Fruit fly (Drosophila melanogaster) whole organism, embryonic: ENCODE measurements around the gene mAChR-C.
A peak's percentile ranks its signal among the peaks of the same experiment; 100 is the strongest.

Experiments
- ATbp ChIP-seq: fragments of 200-800 bp; sonication (Bioruptor generic); optimal IDR thresholded peaks from 2 replicates; lab custom pipeline; 2017; ENCODE audit warnings: missing biosample characterization, mild to moderate bottlenecking, missing genetic modification characterization, missing genetic modification reagents
- CG10565 ChIP-seq: fragments of 200-800 bp; sonication (Bioruptor generic); optimal IDR thresholded peaks from 3 replicates; lab custom pipeline; 2016; ENCODE audit warnings: missing biosample characterization, mild to moderate bottlenecking, missing genetic modification characterization
- CG11723 ChIP-seq: fragments of 200-800 bp; sonication (Bioruptor generic); optimal IDR thresholded peaks from 2 replicates; lab custom pipeline; 2017; ENCODE audit warnings: missing biosample characterization, mild to moderate bottlenecking, missing genetic modification characterization
- CG13296 ChIP-seq: fragments of 200-800 bp; sonication (Bioruptor generic); optimal IDR thresholded peaks from 3 replicates; lab custom pipeline; 2018; ENCODE audit warnings: missing biosample characterization, mild to moderate bottlenecking, missing genetic modification characterization
- CG13775 ChIP-seq: fragments of 200-800 bp; sonication (Bioruptor generic); optimal IDR thresholded peaks from 3 replicates; lab custom pipeline; 2017; ENCODE audit warnings: missing biosample characterization, mild to moderate bottlenecking, missing genetic modification characterization
- CG14050 ChIP-seq: fragments of 200-800 bp; sonication (Bioruptor generic); IDR thresholded peaks from 3 replicates; pipeline ENCODE4 v1.3.6; 2022; ENCODE audit warnings: missing biosample characterization, missing genetic modification characterization
- CG18011 ChIP-seq: fragments of 200-800 bp; sonication (Bioruptor generic); optimal IDR thresholded peaks from 2 replicates; lab custom pipeline; 2017; ENCODE audit warnings: missing biosample characterization, missing genetic modification characterization, mild to moderate bottlenecking, moderate library complexity, missing genotype
- CG1832 ChIP-seq: fragments of 200-800 bp; sonication (Bioruptor generic); optimal IDR thresholded peaks from 2 replicates; lab custom pipeline; 2017; ENCODE audit warnings: missing biosample characterization, mild to moderate bottlenecking, missing genetic modification characterization, inconsistent platforms
- CG18476 ChIP-seq: fragments of 200-800 bp; sonication (Bioruptor generic); optimal IDR thresholded peaks from 2 replicates; lab custom pipeline; 2016; ENCODE audit warnings: missing biosample characterization, mild to moderate bottlenecking, missing genetic modification characterization
- CG2129 ChIP-seq: fragments of 200-800 bp; sonication (Bioruptor generic); IDR thresholded peaks from 2 replicates; pipeline ENCODE4 v1.3.6; 2022; ENCODE audit warnings: missing biosample characterization, missing genetic modification characterization; ENCODE audit not compliant: partially characterized antibody
- CG4360 ChIP-seq: fragments of 200-800 bp; sonication (Bioruptor generic); IDR thresholded peaks from 2 replicates; pipeline ENCODE4 v1.3.6; 2022; ENCODE audit warnings: missing biosample characterization, missing genetic modification characterization
- CG6254 ChIP-seq: fragments of 200-800 bp; sonication (Bioruptor generic); optimal IDR thresholded peaks from 3 replicates; lab custom pipeline; 2017; ENCODE audit warnings: mild to moderate bottlenecking, missing biosample characterization, missing genetic modification reagents, missing genetic modification characterization
- CG7357 ChIP-seq: fragments of 200-800 bp; sonication (Bioruptor generic); IDR thresholded peaks from 3 replicates; pipeline ENCODE4 v1.3.6; 2022; ENCODE audit warnings: missing biosample characterization, missing genetic modification characterization
- CG8290 ChIP-seq, 3 experiments: fragments of 200-800 bp; sonication (Bioruptor generic); optimal IDR thresholded peaks; 2 replicates each; lab custom pipeline; 2016 to 2019; ENCODE audit warnings: missing biosample characterization in 3 of 3, missing genetic modification characterization in 3 of 3, mild to moderate bottlenecking in 2 of 3, moderate library complexity in 1 of 3
- CG9817 ChIP-seq: fragments of 200-800 bp; sonication (Bioruptor generic); optimal IDR thresholded peaks from 2 replicates; lab custom pipeline; 2018; ENCODE audit warnings: missing biosample characterization, mild to moderate bottlenecking, missing genetic modification characterization, moderate library complexity
- CrebB ChIP-seq: fragments of 200-800 bp; sonication (Bioruptor generic); optimal IDR thresholded peaks from 3 replicates; lab custom pipeline; 2018; ENCODE audit warnings: missing biosample characterization, mild to moderate bottlenecking, missing genetic modification characterization
- E2f2 ChIP-seq: fragments of 200-800 bp; sonication (Bioruptor generic); IDR thresholded peaks from 2 replicates; pipeline ENCODE4 v1.3.6; 2022; ENCODE audit warnings: missing biosample characterization, missing genetic modification characterization
- Fer3 ChIP-seq: fragments of 200-800 bp; sonication (Bioruptor generic); optimal IDR thresholded peaks from 2 replicates; lab custom pipeline; 2018; ENCODE audit warnings: missing biosample characterization, mild to moderate bottlenecking, missing genetic modification characterization, moderate library complexity
- Hr39 ChIP-seq: fragments of >200 bp; optimal IDR thresholded peaks from 2 replicates; lab custom pipeline; 2017
- NfI ChIP-seq: fragments of 200-800 bp; sonication (Bioruptor generic); optimal IDR thresholded peaks from 3 replicates; lab custom pipeline; 2018; ENCODE audit warnings: missing biosample characterization, mild to moderate bottlenecking, missing genetic modification characterization, moderate library complexity
- Sox100B ChIP-seq: fragments of 200-800 bp; sonication (Bioruptor generic); optimal IDR thresholded peaks from 3 replicates; lab custom pipeline; 2018; ENCODE audit warnings: missing biosample characterization, mild to moderate bottlenecking, missing genetic modification characterization
- Vsx1 ChIP-seq: fragments of 200-800 bp; sonication (Bioruptor generic); optimal IDR thresholded peaks from 2 replicates; lab custom pipeline; 2017; ENCODE audit warnings: missing biosample characterization, mild to moderate bottlenecking, missing genetic modification characterization, missing genetic modification reagents
- Xbp1 ChIP-seq: fragments of 200-800 bp; sonication (Bioruptor generic); optimal IDR thresholded peaks from 3 replicates; lab custom pipeline; 2016; ENCODE audit warnings: missing biosample characterization, mild to moderate bottlenecking, missing genetic modification characterization
- al ChIP-seq: fragments of 200-800 bp; sonication (Bioruptor generic); IDR thresholded peaks from 2 replicates; pipeline ENCODE4 v1.3.6; 2022; ENCODE audit warnings: missing biosample characterization, missing genetic modification characterization
- ap ChIP-seq: fragments of 200-800 bp; sonication (Bioruptor generic); IDR thresholded peaks from 2 replicates; pipeline ENCODE4 v1.3.6; 2022; ENCODE audit warnings: missing biosample characterization, missing genetic modification characterization
- da ChIP-seq: fragments of 200-800 bp; sonication (Bioruptor generic); optimal IDR thresholded peaks from 2 replicates; lab custom pipeline; 2016; ENCODE audit warnings: missing biosample characterization, missing genetic modification characterization
- dm ChIP-seq: fragments of 200-800 bp; sonication (Bioruptor generic); optimal IDR thresholded peaks from 3 replicates; lab custom pipeline; 2016; ENCODE audit warnings: missing biosample characterization, missing genetic modification characterization
- dmrt11E ChIP-seq: fragments of 200-800 bp; sonication (Bioruptor generic); optimal IDR thresholded peaks from 3 replicates; lab custom pipeline; 2018; ENCODE audit warnings: missing biosample characterization, mild to moderate bottlenecking, missing genetic modification characterization, moderate library complexity
- eve ChIP-seq, 2 experiments: fragments of >200 bp; optimal IDR thresholded peaks; 2 replicates each; lab custom pipeline; 2017; ENCODE audit warnings: missing biosample characterization in 2 of 2, missing genetic modification characterization in 2 of 2
- fu2 ChIP-seq: fragments of 200-800 bp; sonication (Bioruptor generic); optimal IDR thresholded peaks from 2 replicates; lab custom pipeline; 2016; ENCODE audit warnings: missing biosample characterization, missing genetic modification characterization
- gcm2 ChIP-seq: fragments of 200-800 bp; sonication (Bioruptor generic); optimal IDR thresholded peaks from 2 replicates; lab custom pipeline; 2016; ENCODE audit warnings: missing biosample characterization, missing genetic modification characterization
- gfzf ChIP-seq: fragments of 200-800 bp; sonication (Bioruptor generic); optimal IDR thresholded peaks from 2 replicates; lab custom pipeline; 2016; ENCODE audit warnings: missing biosample characterization, mild to moderate bottlenecking, missing genetic modification characterization, moderate library complexity
- gt ChIP-seq: fragments of 200-800 bp; sonication (Bioruptor generic); IDR thresholded peaks from 2 replicates; pipeline ENCODE4 v1.3.6; 2022; ENCODE audit warnings: missing biosample characterization, missing genetic modification characterization
- hb ChIP-seq: fragments of 200-800 bp; sonication (Bioruptor generic); IDR thresholded peaks from 3 replicates; pipeline ENCODE4 v1.3.6; 2022; ENCODE audit warnings: missing biosample characterization, missing genetic modification characterization; ENCODE audit not compliant: partially characterized antibody
- lab ChIP-seq: fragments of 200-800 bp; sonication (Bioruptor generic); optimal IDR thresholded peaks from 3 replicates; lab custom pipeline; 2017; ENCODE audit warnings: missing biosample characterization, missing genetic modification characterization, mild to moderate bottlenecking, moderate library complexity, missing genetic modification reagents
- lilli ChIP-seq: fragments of 200-800 bp; sonication (Bioruptor generic); optimal IDR thresholded peaks from 3 replicates; lab custom pipeline; 2016; ENCODE audit warnings: missing biosample characterization, missing genetic modification characterization
- nom ChIP-seq: fragments of 200-800 bp; sonication (Bioruptor generic); optimal IDR thresholded peaks from 2 replicates; lab custom pipeline; 2017; ENCODE audit warnings: missing biosample characterization, missing genetic modification characterization, mild to moderate bottlenecking, moderate library complexity, missing genetic modification reagents
- org-1 ChIP-seq: fragments of 200-800 bp; sonication (Bioruptor generic); optimal IDR thresholded peaks from 2 replicates; lab custom pipeline; 2017; ENCODE audit warnings: missing biosample characterization, missing genetic modification characterization
- pb ChIP-seq: fragments of 200-800 bp; sonication (Bioruptor generic); optimal IDR thresholded peaks from 3 replicates; lab custom pipeline; 2016; ENCODE audit warnings: missing biosample characterization, missing genetic modification characterization
- peb ChIP-seq: fragments of 200-800 bp; sonication (Bioruptor generic); IDR thresholded peaks from 2 replicates; pipeline ENCODE4 v1.3.6; 2022; ENCODE audit warnings: missing biosample characterization, missing genetic modification characterization
- psq ChIP-seq: fragments of 200-800 bp; sonication (Bioruptor generic); optimal IDR thresholded peaks from 2 replicates; lab custom pipeline; 2017; ENCODE audit warnings: missing biosample characterization, missing genetic modification characterization
- rib ChIP-seq: fragments of 200-800 bp; sonication (Bioruptor generic); IDR thresholded peaks from 2 replicates; pipeline ENCODE4 v1.3.6; 2022; ENCODE audit warnings: missing biosample characterization, missing genetic modification characterization
- schlank ChIP-seq: fragments of 200-800 bp; sonication (Bioruptor generic); optimal IDR thresholded peaks from 2 replicates; lab custom pipeline; 2018; ENCODE audit warnings: missing biosample characterization, mild to moderate bottlenecking, missing genetic modification characterization
- ssp ChIP-seq: fragments of 200-800 bp; sonication (Bioruptor generic); IDR thresholded peaks from 2 replicates; pipeline ENCODE4 v1.3.6; 2022; ENCODE audit warnings: missing biosample characterization, missing genetic modification characterization
- stc ChIP-seq: fragments of 200-800 bp; sonication (Bioruptor generic); IDR thresholded peaks from 2 replicates; pipeline ENCODE4 v1.3.6; 2022; ENCODE audit warnings: missing biosample characterization, missing genetic modification characterization
- tio ChIP-seq: fragments of 200-800 bp; sonication (Bioruptor generic); optimal IDR thresholded peaks from 2 replicates; lab custom pipeline; 2017; ENCODE audit warnings: missing biosample characterization, missing genetic modification characterization, inconsistent platforms
- trh ChIP-seq: fragments of 200-800 bp; sonication (Bioruptor generic); optimal IDR thresholded peaks from 2 replicates; lab custom pipeline; 2016; ENCODE audit warnings: missing biosample characterization, missing genetic modification characterization
- wor ChIP-seq: fragments of 200-800 bp; sonication (Bioruptor generic); IDR thresholded peaks from 2 replicates; pipeline ENCODE4 v1.3.6; 2022; ENCODE audit warnings: missing biosample characterization, missing genetic modification characterization
- zfh2 ChIP-seq: fragments of 200-800 bp; sonication (Bioruptor generic); optimal IDR thresholded peaks from 2 replicates; lab custom pipeline; 2016; ENCODE audit warnings: missing biosample characterization, missing genetic modification characterization

mAChR-C gene

DNA sequence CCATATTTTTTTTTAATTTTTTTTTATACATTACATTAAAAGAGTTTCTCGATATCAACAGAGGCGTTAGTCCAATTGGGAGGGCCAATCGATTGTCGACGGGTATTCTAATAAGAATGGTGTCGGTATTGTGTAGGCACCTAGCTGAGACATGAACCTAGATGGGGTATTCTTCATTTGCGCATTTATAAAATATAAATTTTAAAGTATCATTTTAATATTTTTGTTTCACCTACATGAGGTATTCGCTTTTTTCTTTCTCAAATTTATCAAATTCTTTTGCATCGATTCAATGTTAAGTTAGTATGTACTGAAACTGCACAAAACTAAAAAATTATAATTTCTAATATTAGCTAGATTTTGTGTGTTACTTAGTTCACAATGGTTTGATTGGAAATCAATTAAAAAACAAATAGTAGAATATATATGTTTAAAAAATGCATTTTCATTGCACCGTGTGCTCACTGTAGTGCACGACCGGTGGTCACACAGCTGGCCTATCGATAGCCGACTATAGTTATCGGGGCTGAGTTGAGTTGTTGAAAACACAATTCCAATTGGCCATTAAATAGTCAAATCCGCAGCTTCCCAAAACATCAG lies 11.5 kb upstream of the mAChR-C start, which contains the start of the genes CG14435 and Tmf (continued):
- peak; percentile 63 for TF ChIP-seq CG11723
- TF ChIP-seq Vsx1 (GFP tag; lab: Kevin White, UChicago), result peak; percentile 47
- TF ChIP-seq zfh2, result peak; percentile 74
- TF ChIP-seq CG1832 (GFP tag; lab: Kevin White, UChicago), result no peak
- peak; percentile 71 for TF ChIP-seq CG13296 (GFP tag; lab: Kevin White, UChicago)
- peak; percentile 71 for TF ChIP-seq ap (GFP tag; lab: Robert Waterston, UW)
- TF ChIP-seq psq, result peak; percentile 44
- peak; percentile 69 for TF ChIP-seq CG14050 (GFP tag; lab: Robert Waterston, UW)
- TF ChIP-seq NfI (GFP tag; lab: Kevin White, UChicago), result peak; percentile 85
- no peak for TF ChIP-seq eve (GFP tag; optimal IDR thresholded peaks at IDR 0.05; lab: Kevin White, UChicago)
- peak; percentile 75 for TF ChIP-seq wor (GFP tag; lab: Robert Waterston, UW)
- no peak for TF ChIP-seq pb (GFP tag; lab: Kevin White, UChicago)
- peak; percentile 53 for TF ChIP-seq org-1 (GFP tag; lab: Kevin White, UChicago)
- TF ChIP-seq rib (GFP tag; lab: Robert Waterston, UW), result peak; percentile 72
- TF ChIP-seq Xbp1 (GFP tag; lab: Kevin White, UChicago), result peak; percentile 87
- TF ChIP-seq CG8290 (GFP tag; optimal IDR thresholded peaks at IDR 0.05; lab: Kevin White, UChicago), result peak; percentile 41
- TF ChIP-seq CG8290 (tag; optimal IDR thresholded peaks at IDR 0.05; lab: Kevin White, UChicago), result peak in 1 of 2 experiments; percentile 56
- TF ChIP-seq CrebB, result no peak
- TF ChIP-seq CG18476 (GFP tag; lab: Kevin White, UChicago), result peak; percentile 71
- peak; percentile 82 for TF ChIP-seq lab (GFP tag; lab: Kevin White, UChicago)
- no peak for TF ChIP-seq gcm2 (GFP tag; lab: Kevin White, UChicago)
- peak; percentile 84 for TF ChIP-seq dmrt11E (tag; lab: Kevin White, UChicago)
- TF ChIP-seq peb (GFP tag; lab: Robert Waterston, UW), result peak; percentile 60; the same call in 1 of the 2 replicates
- no peak for TF ChIP-seq nom
- no peak for TF ChIP-seq da (GFP tag; lab: Kevin White, UChicago)
- TF ChIP-seq gt (GFP tag; lab: Robert Waterston, UW), result peak; percentile 56; the same call in 1 of the 2 replicates
- TF ChIP-seq fu2 (GFP tag; lab: Kevin White, UChicago), result peak; percentile 28
- peak; percentile 78 for TF ChIP-seq stc (GFP tag; lab: Robert Waterston, UW)
- TF ChIP-seq gfzf (GFP tag; lab: Kevin White, UChicago), result peak; percentile 62
- TF ChIP-seq Sox100B (GFP tag; lab: Kevin White, UChicago), result peak; percentile 81
- peak; percentile 80 for TF ChIP-seq Fer3 (tag; lab: Kevin White, UChicago)
- peak; percentile 87 for TF ChIP-seq CG9817 (tag; lab: Kevin White, UChicago)
- TF ChIP-seq CG7357 (GFP tag; lab: Robert Waterston, UW), result peak; percentile 75
- peak; percentile 52 for TF ChIP-seq tio (GFP tag; lab: Kevin White, UChicago)
- peak; percentile 49 for TF ChIP-seq ATbp (GFP tag; lab: Kevin White, UChicago)
- peak; percentile 84 for TF ChIP-seq al
- peak; percentile 16 for TF ChIP-seq schlank (tag; lab: Kevin White, UChicago)
- TF ChIP-seq CG4360, result 0 out of 2 replicates have a peak, but pooled peaks have one; percentile 19
- peak; percentile 60 for TF ChIP-seq CG18011 (GFP tag; lab: Kevin White, UChicago)
- no peak for TF ChIP-seq CG2129 (GFP tag; lab: Robert Waterston, UW)
- TF ChIP-seq lilli (GFP tag; lab: Kevin White, UChicago), result peak; percentile 82
- no peak for TF ChIP-seq CG10565 (GFP tag; lab: Kevin White, UChicago)
- peak; percentile 90 for TF ChIP-seq CG13775
- peak; percentile 53 for TF ChIP-seq CG6254
- peak; percentile 60 for TF ChIP-seq trh (GFP tag; lab: Kevin White, UChicago)
- TF ChIP-seq hb (GFP tag; lab: Robert Waterston, UW), result 0 out of 3 replicates have a peak, but pooled peaks have one; percentile 48
- TF ChIP-seq dm (GFP tag; lab: Kevin White, UChicago), result peak; percentile 33
- peak; percentile 62 for TF ChIP-seq E2f2 (GFP tag; lab: Robert Waterston, UW)
- no peak for TF ChIP-seq Hr39 (lab: Kevin White, UChicago)
- TF ChIP-seq ssp (GFP tag; lab: Robert Waterston, UW), result peak; percentile 85
